Worm (Caenorhabditis elegans) whole organism, L1 larva: ENCODE measurements around the gene emb-30.

Experiments
- egl-27 ChIP-seq, 2 experiments: fragments of 150-350 bp in 1 of 2; sonication (generic microtip); optimal IDR thresholded peaks; 3 replicates each; lab custom pipeline; 2017 to 2018; ENCODE audit warnings: missing biosample characterization in 2 of 2, missing genetic modification characterization in 2 of 2, missing genetic modification reagents in 2 of 2
- fkh-10 ChIP-seq: sonication (generic microtip); optimal IDR thresholded peaks from 2 replicates; lab custom pipeline; 2017; ENCODE audit warnings: missing biosample characterization, missing genetic modification reagents, missing genetic modification characterization
- fos-1 ChIP-seq: fragments of 150-350 bp; optimal IDR thresholded peaks from 2 replicates; lab custom pipeline; 2014; ENCODE audit warnings: missing biosample characterization, missing genetic modification characterization
- isw-1 ChIP-seq: fragments of 200-800 bp; sonication (Bioruptor generic); IDR thresholded peaks from 2 replicates; pipeline ENCODE4 v1.3.6; 2022; ENCODE audit warnings: missing genetic modification characterization, missing compliant biosample characterization
- lin-15B ChIP-seq: fragments of 150-350 bp; sonication (generic microtip); optimal IDR thresholded peaks from 3 replicates; lab custom pipeline; 2014; ENCODE audit warnings: missing biosample characterization, missing genetic modification characterization
- nhr-11 ChIP-seq: fragments of 150-350 bp; optimal IDR thresholded peaks from 2 replicates; lab custom pipeline; 2014; ENCODE audit warnings: missing biosample characterization, missing genetic modification characterization
- nhr-237 ChIP-seq: fragments of 150-350 bp; optimal IDR thresholded peaks from 2 replicates; lab custom pipeline; 2014; ENCODE audit warnings: missing biosample characterization, missing genetic modification characterization
- nhr-77 ChIP-seq: fragments of 150-350 bp; optimal IDR thresholded peaks from 2 replicates; lab custom pipeline; 2014; ENCODE audit warnings: missing biosample characterization, missing genetic modification characterization

- TF ChIP-seq nhr-237 (no peak), nhr-77 (tag; lab: Kevin White, UChicago) (no peak), fos-1 (tag; lab: Kevin White, UChicago) (no peak), lin-15B (tag; lab: Kevin White, UChicago) (no peak), isw-1 (GFP tag; lab: Robert Waterston, UW) (no peak), nhr-11 (no peak), fkh-10 (GFP tag; lab: Kevin White, UChicago) (no peak), egl-27 (tag; optimal IDR thresholded peaks at IDR 0.05; lab: Kevin White, UChicago) (no peak)
Observed at ce11 chrIII:9488027-9488426, 46.8 kb upstream of the emb-30 start.
